Fruit fly (Drosophila melanogaster) whole organism, embryonic: Measurements from ENCODE around the gene stg.

ENCODE experiments used
- Asciz ChIP-seq: fragments of 200-800 bp; sonication (Bioruptor generic); optimal IDR thresholded peaks from 2 replicates; lab custom pipeline; 2017; ENCODE audit warnings: missing biosample characterization, mild to moderate bottlenecking, missing genetic modification characterization, missing genetic modification reagents
- Bgb ChIP-seq: fragments of 200-800 bp; sonication (Bioruptor generic); IDR thresholded peaks from 2 replicates; pipeline ENCODE4 v1.3.6; 2022; ENCODE audit warnings: missing biosample characterization, missing genetic modification characterization; ENCODE audit not compliant: partially characterized antibody
- CG10366 ChIP-seq: fragments of 200-800 bp; sonication (Bioruptor generic); IDR thresholded peaks from 2 replicates; pipeline ENCODE4 v1.3.6; 2022; ENCODE audit warnings: missing biosample characterization, missing genetic modification characterization
- CG11247 ChIP-seq: fragments of 200-800 bp; sonication (Bioruptor generic); IDR thresholded peaks from 2 replicates; pipeline ENCODE4 v1.3.6; 2022; ENCODE audit warnings: missing biosample characterization, missing genetic modification characterization
- CG11560 ChIP-seq: fragments of 200-800 bp; sonication (Bioruptor generic); IDR thresholded peaks from 3 replicates; pipeline ENCODE4 v1.3.6; 2022; ENCODE audit warnings: missing biosample characterization, missing genetic modification characterization
- CG11695 ChIP-seq: fragments of 200-800 bp; sonication (Bioruptor generic); IDR thresholded peaks from 3 replicates; pipeline ENCODE4 v1.3.6; 2022; ENCODE audit warnings: missing biosample characterization, missing genetic modification characterization
- CG12071 ChIP-seq: fragments of 200-800 bp; sonication (Bioruptor generic); optimal IDR thresholded peaks from 3 replicates; lab custom pipeline; 2018; ENCODE audit warnings: missing biosample characterization, mild to moderate bottlenecking, missing genetic modification characterization
- CG12659 ChIP-seq: fragments of 200-800 bp; sonication (Bioruptor generic); optimal IDR thresholded peaks from 3 replicates; lab custom pipeline; 2017; ENCODE audit warnings: mild to moderate bottlenecking, missing biosample characterization, missing genetic modification reagents, missing genetic modification characterization
- CG14860 ChIP-seq: fragments of 200-800 bp; sonication (Bioruptor generic); IDR thresholded peaks from 3 replicates; pipeline ENCODE4 v1.3.6; 2022; ENCODE audit warnings: missing biosample characterization, missing genetic modification characterization; ENCODE audit not compliant: partially characterized antibody
- CG14965 ChIP-seq: fragments of 200-800 bp; sonication (Bioruptor generic); optimal IDR thresholded peaks from 2 replicates; lab custom pipeline; 2016; ENCODE audit warnings: missing biosample characterization, missing genetic modification characterization, borderline replicate concordance
- CG15601 ChIP-seq: fragments of 200-800 bp; sonication (Bioruptor generic); optimal IDR thresholded peaks from 3 replicates; lab custom pipeline; 2019; ENCODE audit warnings: missing biosample characterization, mild to moderate bottlenecking, missing genetic modification characterization, moderate library complexity
- CG17186 ChIP-seq: fragments of 200-800 bp; sonication (Bioruptor generic); optimal IDR thresholded peaks from 3 replicates; lab custom pipeline; 2017; ENCODE audit warnings: missing biosample characterization, missing genetic modification reagents, missing genetic modification characterization
- CG17328 ChIP-seq: fragments of 200-800 bp; sonication (Bioruptor generic); IDR thresholded peaks from 2 replicates; pipeline ENCODE4 v1.3.6; 2022; ENCODE audit warnings: missing biosample characterization, missing genetic modification characterization
- CG17802 ChIP-seq: fragments of 200-800 bp; sonication (Bioruptor generic); optimal IDR thresholded peaks from 2 replicates; lab custom pipeline; 2018; ENCODE audit warnings: missing biosample characterization, mild to moderate bottlenecking, missing genetic modification characterization, moderate library complexity
- CG2202 ChIP-seq: fragments of 200-800 bp; sonication (Bioruptor generic); optimal IDR thresholded peaks from 2 replicates; lab custom pipeline; 2018; ENCODE audit warnings: missing biosample characterization, mild to moderate bottlenecking, missing genetic modification characterization
- CG3065 ChIP-seq: fragments of 200-800 bp; sonication (Bioruptor generic); optimal IDR thresholded peaks from 2 replicates; lab custom pipeline; 2016; ENCODE audit warnings: missing biosample characterization, missing genetic modification characterization
- CG31441 ChIP-seq: fragments of 200-800 bp; sonication (Bioruptor generic); IDR thresholded peaks from 2 replicates; pipeline ENCODE4 v1.3.6; 2022; ENCODE audit warnings: missing biosample characterization, missing genetic modification characterization
- CG33557 ChIP-seq: fragments of 200-800 bp; sonication (Bioruptor generic); optimal IDR thresholded peaks from 2 replicates; lab custom pipeline; 2019; ENCODE audit warnings: missing biosample characterization, mild to moderate bottlenecking, missing genetic modification characterization, moderate library complexity
- CG43689 ChIP-seq: fragments of 200-800 bp; sonication (Bioruptor generic); IDR thresholded peaks from 2 replicates; pipeline ENCODE4 v1.3.6; 2022; ENCODE audit warnings: missing biosample characterization, missing genetic modification characterization
- CG4617 ChIP-seq: fragments of 200-800 bp; sonication (Bioruptor generic); optimal IDR thresholded peaks from 3 replicates; lab custom pipeline; 2016; ENCODE audit warnings: missing biosample characterization, missing genetic modification characterization, borderline replicate concordance
- CG4854 ChIP-seq: fragments of 200-800 bp; sonication (Bioruptor generic); optimal IDR thresholded peaks from 2 replicates; lab custom pipeline; 2016; ENCODE audit warnings: missing biosample characterization, missing genetic modification characterization, inconsistent platforms
- CG5245 ChIP-seq: fragments of 200-800 bp; sonication (Bioruptor generic); optimal IDR thresholded peaks from 3 replicates; lab custom pipeline; 2016; ENCODE audit warnings: missing biosample characterization, missing genetic modification characterization
- CG5953 ChIP-seq: fragments of 200-800 bp; sonication (Bioruptor generic); IDR thresholded peaks from 2 replicates; pipeline ENCODE4 v1.3.6; 2022; ENCODE audit warnings: missing biosample characterization, missing genetic modification characterization
- CG8290 ChIP-seq, 3 experiments: fragments of 200-800 bp; sonication (Bioruptor generic); optimal IDR thresholded peaks; 2 replicates each; lab custom pipeline; 2016 to 2019; ENCODE audit warnings: missing biosample characterization in 3 of 3, missing genetic modification characterization in 3 of 3, mild to moderate bottlenecking in 2 of 3, moderate library complexity in 1 of 3
- CTCF ChIP-seq: fragments of 200-800 bp; sonication (Bioruptor generic); optimal IDR thresholded peaks from 2 replicates; lab custom pipeline; 2017; ENCODE audit warnings: missing biosample characterization, mild to moderate bottlenecking, missing genetic modification characterization, moderate library complexity
- CoRest ChIP-seq: fragments of 200-800 bp; sonication (Bioruptor generic); optimal IDR thresholded peaks from 3 replicates; lab custom pipeline; 2018; ENCODE audit warnings: missing biosample characterization, mild to moderate bottlenecking, missing genetic modification characterization, moderate library complexity
- D ChIP-seq, 2 experiments: fragments of 200-800 bp in 1 of 2; fragments of >200 bp in 1 of 2; sonication (Bioruptor generic) in 1 of 2; optimal IDR thresholded peaks; 2 replicates in 1 of 2; 3 replicates in 1 of 2; lab custom pipeline; 2017; ENCODE audit warnings: mild to moderate bottlenecking in 1 of 2, missing biosample characterization in 1 of 2, missing genetic modification characterization in 1 of 2, missing genetic modification reagents in 1 of 2
- D19A ChIP-seq: fragments of 200-800 bp; optimal IDR thresholded peaks from 3 replicates; lab custom pipeline; 2019; ENCODE audit warnings: missing biosample characterization, mild to moderate bottlenecking, missing genetic modification characterization, moderate library complexity
- D19B ChIP-seq: fragments of 200-800 bp; sonication (Bioruptor generic); optimal IDR thresholded peaks from 2 replicates; lab custom pipeline; 2017; ENCODE audit warnings: missing biosample characterization, mild to moderate bottlenecking, missing genetic modification characterization
- Hr39 ChIP-seq: fragments of >200 bp; optimal IDR thresholded peaks from 2 replicates; lab custom pipeline; 2017
- Med ChIP-seq: fragments of 200-800 bp; sonication (Bioruptor generic); peaks from one replicate; lab custom pipeline; 2016; ENCODE audit warnings: missing biosample characterization, missing genetic modification characterization, mild to moderate bottlenecking, inconsistent platforms, moderate library complexity
- Oli ChIP-seq: fragments of 200-800 bp; sonication (Bioruptor generic); optimal IDR thresholded peaks from 2 replicates; lab custom pipeline; 2018; ENCODE audit warnings: missing biosample characterization, mild to moderate bottlenecking, missing genetic modification characterization, moderate library complexity
- bab2 ChIP-seq: fragments of 200-800 bp; sonication (Bioruptor generic); optimal IDR thresholded peaks from 2 replicates; lab custom pipeline; 2016; ENCODE audit warnings: missing biosample characterization, missing genetic modification characterization
- bcd ChIP-seq: fragments of 200-800 bp; sonication (Bioruptor generic); optimal IDR thresholded peaks from 2 replicates; lab custom pipeline; 2017; ENCODE audit warnings: missing biosample characterization, mild to moderate bottlenecking, missing genetic modification characterization
- bigmax ChIP-seq: fragments of 200-800 bp; sonication (Bioruptor generic); optimal IDR thresholded peaks from 2 replicates; lab custom pipeline; 2018; ENCODE audit warnings: missing biosample characterization, mild to moderate bottlenecking, missing genetic modification characterization
- chm ChIP-seq: fragments of 200-800 bp; sonication (Bioruptor generic); IDR thresholded peaks from 2 replicates; pipeline ENCODE4 v1.3.6; 2022; ENCODE audit warnings: missing biosample characterization, missing genetic modification characterization
- en ChIP-seq: fragments of 200-800 bp; sonication (Bioruptor generic); optimal IDR thresholded peaks from 2 replicates; lab custom pipeline; 2016; ENCODE audit warnings: missing biosample characterization, missing genetic modification characterization
- fd102C ChIP-seq: fragments of 200-800 bp; sonication (Bioruptor generic); optimal IDR thresholded peaks from 2 replicates; lab custom pipeline; 2018; ENCODE audit warnings: missing biosample characterization, mild to moderate bottlenecking, missing genetic modification characterization, moderate library complexity
- gsb-n ChIP-seq: fragments of 200-800 bp; sonication (Bioruptor generic); optimal IDR thresholded peaks from 3 replicates; lab custom pipeline; 2018; ENCODE audit warnings: missing biosample characterization, mild to moderate bottlenecking, missing genetic modification characterization
- kah ChIP-seq: fragments of 200-800 bp; sonication (Bioruptor generic); optimal IDR thresholded peaks from 2 replicates; lab custom pipeline; 2018; ENCODE audit warnings: missing biosample characterization, mild to moderate bottlenecking, missing genetic modification characterization
- klu ChIP-seq: fragments of 200-800 bp; sonication (Bioruptor generic); IDR thresholded peaks from 2 replicates; pipeline ENCODE4 v1.3.6; 2022; ENCODE audit warnings: missing biosample characterization, missing genetic modification characterization
- lilli ChIP-seq: fragments of 200-800 bp; sonication (Bioruptor generic); optimal IDR thresholded peaks from 3 replicates; lab custom pipeline; 2016; ENCODE audit warnings: missing biosample characterization, missing genetic modification characterization
- pan ChIP-seq, 4 experiments: fragments of >200 bp in 3 of 4; fragments of 200-800 bp in 1 of 4; sonication (Bioruptor generic) in 1 of 4; optimal IDR thresholded peaks in 3 of 4; IDR thresholded peaks in 1 of 4; 2 replicates each; pipeline versions ENCODE4 v1.3.6 to Lab custom; 2017 to 2022; ENCODE audit warnings: missing biosample characterization in 2 of 4, missing genetic modification characterization in 2 of 4, mixed read lengths in 1 of 4
- pfk ChIP-seq: fragments of 200-800 bp; sonication (Bioruptor generic); optimal IDR thresholded peaks from 2 replicates; lab custom pipeline; 2018; ENCODE audit warnings: missing biosample characterization, mild to moderate bottlenecking, missing genetic modification characterization, moderate library complexity
- schlank ChIP-seq: fragments of 200-800 bp; sonication (Bioruptor generic); optimal IDR thresholded peaks from 2 replicates; lab custom pipeline; 2018; ENCODE audit warnings: missing biosample characterization, mild to moderate bottlenecking, missing genetic modification characterization
- sob ChIP-seq: fragments of 200-800 bp; sonication (Bioruptor generic); IDR thresholded peaks from 2 replicates; pipeline ENCODE4 v1.3.6; 2022; ENCODE audit warnings: missing biosample characterization, missing genetic modification characterization
- tna ChIP-seq: fragments of 200-800 bp; sonication (Bioruptor generic); IDR thresholded peaks from 2 replicates; pipeline ENCODE4 v1.3.6; 2022; ENCODE audit warnings: missing biosample characterization, missing genetic modification characterization; ENCODE audit not compliant: partially characterized antibody
- tx ChIP-seq: fragments of 200-800 bp; sonication (Bioruptor generic); optimal IDR thresholded peaks from 2 replicates; lab custom pipeline; 2016; ENCODE audit warnings: missing biosample characterization, missing genetic modification characterization
- wdn ChIP-seq: fragments of 200-800 bp; sonication (Bioruptor generic); IDR thresholded peaks from 2 replicates; pipeline ENCODE4 v1.3.6; 2022; ENCODE audit warnings: missing biosample characterization, missing genetic modification characterization

The stg gene

DNA sequence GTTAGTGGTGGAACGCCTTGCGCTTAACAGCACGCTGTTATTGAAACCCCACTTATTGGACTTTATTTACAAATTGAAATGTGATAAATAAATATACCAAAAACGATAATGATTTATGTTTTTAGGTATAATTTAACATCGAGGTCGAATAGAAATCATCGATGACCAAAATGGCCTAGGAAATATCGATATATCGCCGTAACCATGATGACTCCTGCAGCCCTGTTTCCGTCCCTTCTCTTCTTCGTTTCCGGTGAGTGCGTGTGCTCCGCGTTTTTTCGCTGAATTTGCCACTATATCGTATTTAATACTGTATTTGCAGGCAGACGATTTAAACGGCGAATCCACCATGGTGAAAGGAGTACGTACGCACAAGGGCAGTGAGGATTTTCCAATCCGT is 35.7 kb downstream of the stg start, which contains the start of gene eEF1gamma:
Gene eEF1gamma, plus strand, starts transcription at position 225 of the 400 bp plus-strand sequence.
- peak; percentile 90 for TF ChIP-seq gsb-n (tag; lab: Kevin White, UChicago)
- TF ChIP-seq CG5953 (GFP tag; lab: Robert Waterston, UW), result peak; percentile 93
- peak; percentile 94 for TF ChIP-seq CG4854 (GFP tag; lab: Kevin White, UChicago)
- TF ChIP-seq D19B (GFP tag; lab: Kevin White, UChicago), result peak; percentile 87
- TF ChIP-seq Oli (tag; lab: Kevin White, UChicago), result peak; percentile 90
- TF ChIP-seq tna, result peak; percentile 92
- TF ChIP-seq CG11695 (GFP tag; lab: Robert Waterston, UW), result peak; percentile 90
- peak; percentile 85 for TF ChIP-seq tx (GFP tag; lab: Kevin White, UChicago)
- TF ChIP-seq CoRest (tag; lab: Kevin White, UChicago), result peak; percentile 89
- TF ChIP-seq schlank (tag; lab: Kevin White, UChicago), result peak; percentile 96
- TF ChIP-seq CG14965 (GFP tag; lab: Kevin White, UChicago), result peak; percentile 79
- TF ChIP-seq CG8290 (GFP tag; optimal IDR thresholded peaks at IDR 0.05; lab: Kevin White, UChicago), result peak; percentile 97
- peak; percentile 97 for TF ChIP-seq CG8290 (tag; optimal IDR thresholded peaks at IDR 0.05; lab: Kevin White, UChicago)
- peak; percentile 92 for TF ChIP-seq CG3065 (GFP tag; lab: Kevin White, UChicago)
- peak; percentile 98 for TF ChIP-seq bcd (GFP tag; lab: Kevin White, UChicago)
- peak; percentile 96 for TF ChIP-seq CG11247 (GFP tag; lab: Robert Waterston, UW)
- peak; percentile 69; the same call in 1 of the 3 replicates for TF ChIP-seq CG11560 (tag; lab: Robert Waterston, UW)
- no peak for TF ChIP-seq D (optimal IDR thresholded peaks at IDR 0.05; lab: Kevin White, UChicago)
- peak; percentile 95 for TF ChIP-seq D (GFP tag; optimal IDR thresholded peaks at IDR 0.05; lab: Kevin White, UChicago)
- peak; percentile 96 for TF ChIP-seq Asciz (GFP tag; lab: Kevin White, UChicago)
- peak; percentile 93 for TF ChIP-seq CG14860 (GFP tag; lab: Robert Waterston, UW)
- TF ChIP-seq pfk (GFP tag; lab: Kevin White, UChicago), result peak; percentile 84
- TF ChIP-seq chm (GFP tag; lab: Robert Waterston, UW), result peak; percentile 98
- no peak for TF ChIP-seq pan (optimal IDR thresholded peaks at IDR 0.05; lab: Kevin White, UChicago)
- peak in 1 of 2 experiments; percentile 94 for TF ChIP-seq pan (GFP tag; optimal IDR thresholded peaks at IDR 0.05 in 1 of 2, IDR thresholded peaks at IDR 0.05 in 1 of 2)
- peak; percentile 93 for TF ChIP-seq en (GFP tag; lab: Kevin White, UChicago)
- peak; percentile 89 for TF ChIP-seq wdn (GFP tag; lab: Robert Waterston, UW)
- peak; percentile 92 for TF ChIP-seq CG15601
- peak; percentile 100 for TF ChIP-seq CG17186 (GFP tag; lab: Kevin White, UChicago)
- TF ChIP-seq fd102C (GFP tag; lab: Kevin White, UChicago), result peak; percentile 93
- peak; percentile 87 for TF ChIP-seq CG5245
- TF ChIP-seq CG33557, result peak; percentile 95
- peak; percentile 82 for TF ChIP-seq CG17802
- TF ChIP-seq CG43689 (GFP tag; lab: Robert Waterston, UW), result peak; percentile 96
- TF ChIP-seq Bgb, result peak; percentile 94
- TF ChIP-seq bigmax (GFP tag; lab: Kevin White, UChicago), result peak; percentile 78
- TF ChIP-seq CG12071 (GFP tag; lab: Kevin White, UChicago), result peak; percentile 97
- TF ChIP-seq bab2 (GFP tag; lab: Kevin White, UChicago), result peak; percentile 85
- peak; percentile 92 for TF ChIP-seq CG2202 (tag; lab: Kevin White, UChicago)
- peak; percentile 91 for TF ChIP-seq kah (GFP tag; lab: Kevin White, UChicago)
- peak; percentile 97 for TF ChIP-seq sob (GFP tag; lab: Robert Waterston, UW)
- TF ChIP-seq CG31441 (GFP tag; lab: Robert Waterston, UW), result peak; percentile 95
- TF ChIP-seq klu (GFP tag; lab: Robert Waterston, UW), result peak; percentile 74; the same call in 1 of the 2 replicates
- TF ChIP-seq CG4617 (GFP tag; lab: Kevin White, UChicago), result peak; percentile 84
- peak; percentile 91 for TF ChIP-seq lilli (GFP tag; lab: Kevin White, UChicago)
- TF ChIP-seq CTCF (GFP tag; lab: Kevin White, UChicago), result peak; percentile 72
- TF ChIP-seq CG12659 (GFP tag; lab: Kevin White, UChicago), result peak; percentile 98
- TF ChIP-seq Hr39, result no peak
- peak; percentile 70 for TF ChIP-seq D19A (tag; lab: Kevin White, UChicago)
- peak; percentile 97 for TF ChIP-seq CG17328 (GFP tag; lab: Robert Waterston, UW)
- peak; percentile 100 for TF ChIP-seq Med (GFP tag; lab: Kevin White, UChicago)
- TF ChIP-seq CG10366 (GFP tag; lab: Robert Waterston, UW), result peak; percentile 92
